Worm (Caenorhabditis elegans) whole organism, young adult: ENCODE data around the gene C27F2.4.

ENCODE experiments used
- B0336.3 ChIP-seq: fragments of 200-800 bp; sonication (Bioruptor generic); IDR thresholded peaks from 2 replicates; pipeline ENCODE4 v1.3.6; 2022; ENCODE audit warnings: missing genetic modification characterization, missing compliant biosample characterization
- F10E7.11 ChIP-seq: sonication (generic microtip); optimal IDR thresholded peaks from 2 replicates; lab custom pipeline; 2017; ENCODE audit warnings: mild to moderate bottlenecking, missing genetic modification characterization, moderate library complexity, missing compliant biosample characterization
- F22D6.2 ChIP-seq: sonication (generic microtip); optimal IDR thresholded peaks from 2 replicates; lab custom pipeline; 2016; ENCODE audit warnings: mild to moderate bottlenecking, missing genetic modification characterization, missing compliant biosample characterization
- F23B12.7 ChIP-seq: sonication (generic microtip); optimal IDR thresholded peaks from 2 replicates; lab custom pipeline; 2017; ENCODE audit warnings: missing genetic modification characterization, mild to moderate bottlenecking, missing compliant biosample characterization, antibody characterized with exemption, moderate library complexity; ENCODE audit not compliant: insufficient read depth
- F33H1.4 ChIP-seq: fragments of 200-800 bp; sonication (Bioruptor generic); IDR thresholded peaks from 2 replicates; pipeline ENCODE4 v1.3.6; 2022; ENCODE audit warnings: missing genetic modification reagents, missing genetic modification characterization, missing compliant biosample characterization
- F57A8.1 ChIP-seq: fragments of 200-800 bp; sonication (Bioruptor generic); optimal IDR thresholded peaks from 2 replicates; lab custom pipeline; 2018; ENCODE audit warnings: mild to moderate bottlenecking, missing genetic modification characterization, moderate library complexity, missing compliant biosample characterization
- F57C9.4 ChIP-seq: sonication (generic microtip); optimal IDR thresholded peaks from 2 replicates; lab custom pipeline; 2017; ENCODE audit warnings: mild to moderate bottlenecking, missing genetic modification characterization, missing compliant biosample characterization
- T26A5.8 ChIP-seq: sonication (generic microtip); optimal IDR thresholded peaks from 2 replicates; lab custom pipeline; 2016; ENCODE audit warnings: missing genetic modification characterization, missing compliant biosample characterization
- Y67H2A.10 ChIP-seq: fragments of 200-800 bp; sonication (Bioruptor generic); conservative IDR thresholded peaks from 2 replicates; pipeline ENCODE4 v1.3.6; 2022; ENCODE audit warnings: missing genetic modification reagents, missing genetic modification characterization, missing compliant biosample characterization
- Y79H2A.3 ChIP-seq: fragments of 200-800 bp; sonication (Bioruptor generic); conservative IDR thresholded peaks from 2 replicates; pipeline ENCODE4 v1.3.6; 2022; ENCODE audit warnings: missing genetic modification reagents, missing genetic modification characterization, missing compliant biosample characterization
- akir-1 ChIP-seq: fragments of 200-800 bp; sonication (Bioruptor generic); optimal IDR thresholded peaks from 2 replicates; lab custom pipeline; 2018; ENCODE audit warnings: mild to moderate bottlenecking, missing genetic modification characterization, moderate library complexity, missing compliant biosample characterization
- aptf-2 ChIP-seq: fragments of 200-800 bp; sonication (Bioruptor generic); conservative IDR thresholded peaks from 2 replicates; pipeline ENCODE4 v1.3.6; 2022; ENCODE audit warnings: missing genetic modification reagents, missing genetic modification characterization, missing compliant biosample characterization
- atf-7 ChIP-seq: sonication (generic microtip); optimal IDR thresholded peaks from 2 replicates; lab custom pipeline; 2017; ENCODE audit warnings: mild to moderate bottlenecking, missing genetic modification characterization, missing compliant biosample characterization
- attf-5 ChIP-seq: fragments of 200-800 bp; sonication (Bioruptor generic); optimal IDR thresholded peaks from 2 replicates; lab custom pipeline; 2018; ENCODE audit warnings: mild to moderate bottlenecking, missing genetic modification characterization, missing compliant biosample characterization
- bed-1 ChIP-seq: fragments of 200-800 bp; sonication (Bioruptor generic); IDR thresholded peaks from 2 replicates; pipeline ENCODE4 v1.3.6; 2022; ENCODE audit warnings: missing genetic modification reagents, missing genetic modification characterization, missing compliant biosample characterization
- cebp-2 ChIP-seq: fragments of 200-800 bp; sonication (Bioruptor generic); IDR thresholded peaks from 2 replicates; pipeline ENCODE4 v1.3.6; 2022; ENCODE audit warnings: missing genetic modification characterization, missing compliant biosample characterization
- ceh-100 ChIP-seq: fragments of 200-800 bp; sonication (Bioruptor generic); IDR thresholded peaks from 2 replicates; pipeline ENCODE4 v1.3.6; 2022; ENCODE audit warnings: missing genetic modification reagents, missing genetic modification characterization, missing compliant biosample characterization
- ceh-40 ChIP-seq: fragments of 200-800 bp; sonication (Bioruptor generic); IDR thresholded peaks from 2 replicates; pipeline ENCODE4 v1.3.6; 2022; ENCODE audit warnings: missing genetic modification characterization, missing compliant biosample characterization
- die-1 ChIP-seq: sonication (generic microtip); optimal IDR thresholded peaks from 2 replicates; lab custom pipeline; 2016; ENCODE audit warnings: missing genotype, mild to moderate bottlenecking, missing genetic modification characterization, missing compliant biosample characterization
- dox-1 ChIP-seq: fragments of 200-800 bp; sonication (Bioruptor generic); IDR thresholded peaks from 2 replicates; pipeline ENCODE4 v1.3.6; 2022; ENCODE audit warnings: missing genetic modification reagents, missing genetic modification characterization, missing compliant biosample characterization
- ekl-4 ChIP-seq: fragments of 200-800 bp; sonication (Bioruptor generic); IDR thresholded peaks from 2 replicates; pipeline ENCODE4 v1.3.6; 2022; ENCODE audit warnings: missing genetic modification reagents, missing genetic modification characterization, missing compliant biosample characterization
- him-1 ChIP-seq: sonication (generic microtip); optimal IDR thresholded peaks from 2 replicates; lab custom pipeline; 2016; ENCODE audit warnings: missing genotype, missing genetic modification reagents, missing genetic modification characterization, missing compliant biosample characterization
- hlh-12 ChIP-seq: sonication (generic microtip); optimal IDR thresholded peaks from 2 replicates; lab custom pipeline; 2016; ENCODE audit warnings: missing genetic modification characterization, missing compliant biosample characterization
- hmg-1.2 ChIP-seq: fragments of 200-800 bp; sonication (Bioruptor generic); IDR thresholded peaks from 2 replicates; pipeline ENCODE4 v1.3.6; 2022; ENCODE audit warnings: missing genetic modification reagents, missing genetic modification characterization, missing compliant biosample characterization
- hmg-20 ChIP-seq: fragments of 200-800 bp; sonication (Bioruptor generic); IDR thresholded peaks from 2 replicates; pipeline ENCODE4 v1.3.6; 2022; ENCODE audit warnings: missing genetic modification reagents, missing genetic modification characterization, missing compliant biosample characterization
- hsf-1 ChIP-seq: fragments of 200-800 bp; sonication (Bioruptor generic); IDR thresholded peaks from 2 replicates; pipeline ENCODE4 v1.3.6; 2022; ENCODE audit warnings: missing genetic modification reagents, missing genetic modification characterization, missing compliant biosample characterization
- lsl-1 ChIP-seq: fragments of 200-800 bp; sonication (Bioruptor generic); optimal IDR thresholded peaks from 2 replicates; lab custom pipeline; 2018; ENCODE audit warnings: mild to moderate bottlenecking, missing genetic modification characterization, moderate library complexity, missing compliant biosample characterization
- lsy-27 ChIP-seq: sonication (generic microtip); optimal IDR thresholded peaks from 2 replicates; lab custom pipeline; 2017; ENCODE audit warnings: missing genetic modification characterization, mild to moderate bottlenecking, missing compliant biosample characterization, antibody characterized with exemption, missing genotype, borderline replicate concordance; ENCODE audit not compliant: insufficient read depth
- madf-10 ChIP-seq: sonication (generic microtip); optimal IDR thresholded peaks from 2 replicates; lab custom pipeline; 2016; ENCODE audit warnings: mild to moderate bottlenecking, missing genetic modification characterization, missing compliant biosample characterization
- madf-6 ChIP-seq: fragments of 200-800 bp; sonication (Bioruptor generic); IDR thresholded peaks from 2 replicates; pipeline ENCODE4 v1.3.6; 2022; ENCODE audit warnings: missing genetic modification reagents, missing genetic modification characterization, missing compliant biosample characterization
- madf-8 ChIP-seq: fragments of 200-800 bp; sonication (Bioruptor generic); conservative IDR thresholded peaks from 2 replicates; pipeline ENCODE4 v1.3.6; 2022; ENCODE audit warnings: missing genetic modification reagents, missing genetic modification characterization, missing compliant biosample characterization
- mcd-1 ChIP-seq: fragments of 200-800 bp; sonication (Bioruptor generic); IDR thresholded peaks from 2 replicates; pipeline ENCODE4 v1.3.6; 2022; ENCODE audit warnings: missing genetic modification reagents, missing genetic modification characterization, missing compliant biosample characterization
- sptf-2 ChIP-seq: fragments of 200-800 bp; sonication (Bioruptor generic); optimal IDR thresholded peaks from 2 replicates; lab custom pipeline; 2018; ENCODE audit warnings: mild to moderate bottlenecking, missing genetic modification characterization, missing compliant biosample characterization
- tbx-9 ChIP-seq: sonication (generic microtip); optimal IDR thresholded peaks from 2 replicates; lab custom pipeline; 2016; ENCODE audit warnings: borderline replicate concordance, missing genetic modification characterization, inconsistent platforms, missing compliant biosample characterization
- unc-130 ChIP-seq: sonication (generic microtip); optimal IDR thresholded peaks from 2 replicates; lab custom pipeline; 2016; ENCODE audit warnings: missing genetic modification reagents, missing genetic modification characterization, missing compliant biosample characterization
- xnd-1 ChIP-seq: sonication (generic microtip); optimal IDR thresholded peaks from 2 replicates; lab custom pipeline; 2016; ENCODE audit warnings: missing genotype, missing genetic modification reagents, missing genetic modification characterization, missing compliant biosample characterization
- zim-3 ChIP-seq: sonication (generic microtip); optimal IDR thresholded peaks from 2 replicates; lab custom pipeline; 2017; ENCODE audit warnings: mild to moderate bottlenecking, missing genetic modification characterization, moderate library complexity, missing compliant biosample characterization

Gene C27F2.4

DNA sequence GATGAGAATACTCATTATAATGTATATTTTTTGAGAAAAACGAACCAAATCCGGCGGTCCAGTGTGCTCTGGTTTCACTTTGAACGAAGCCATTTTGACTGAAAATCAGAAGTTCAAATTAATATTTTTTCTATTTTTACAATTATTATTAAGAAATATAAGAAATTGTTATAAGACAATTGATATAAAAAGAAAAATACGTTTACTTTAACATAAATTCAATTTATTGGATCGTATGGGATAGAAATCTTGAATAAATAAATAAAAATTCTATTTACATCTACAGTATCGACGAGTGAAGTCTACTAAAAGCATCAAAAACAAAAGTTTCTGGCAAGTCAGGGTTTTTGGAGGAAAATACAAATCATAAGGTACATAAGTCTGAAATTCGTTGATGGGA is at the start of gene C27F2.4:
TSS of gene C27F2.4 (minus strand) at position 101 of the 400 bp plus-strand sequence.
- TF ChIP-seq aptf-2 (GFP tag; lab: Robert Waterston, UW): no peak
- no peak for TF ChIP-seq die-1 (tag; lab: Kevin White, UChicago)
- no peak for TF ChIP-seq ekl-4 (GFP tag; lab: Robert Waterston, UW)

DNA sequence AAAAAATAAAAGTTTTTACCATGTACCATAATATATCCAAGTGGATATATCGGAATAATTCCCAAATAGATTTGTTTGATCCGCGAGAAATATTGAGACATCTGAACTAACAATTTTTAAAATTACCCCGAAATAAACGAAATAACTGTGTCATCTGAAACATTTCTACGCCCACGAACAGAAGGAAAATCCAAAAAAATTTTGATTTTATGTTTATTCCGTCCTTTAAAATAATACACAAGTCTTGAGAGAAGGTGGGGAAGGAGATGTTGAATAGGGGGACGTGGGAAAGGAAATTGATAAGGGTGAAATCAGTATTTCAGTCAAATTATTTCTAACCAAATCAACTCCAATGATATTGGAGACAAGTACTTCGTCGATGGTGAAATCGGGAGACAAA is 48.6 kb upstream of the C27F2.4 start, which contains the start of gene R144.11:
TSS of gene R144.11 (minus strand) at position 101 of the 400 bp plus-strand sequence.
- TF ChIP-seq madf-6 (GFP tag; lab: Robert Waterston, UW) (0 out of 2 replicates have a peak, but pooled peaks have one; percentile 7), bed-1 (GFP tag; lab: Robert Waterston, UW) (0 out of 2 replicates have a peak, but pooled peaks have one; percentile 30), F22D6.2 (tag; lab: Kevin White, UChicago) (no peak), B0336.3 (GFP tag; lab: Robert Waterston, UW) (0 out of 2 replicates have a peak, but pooled peaks have one; percentile 11), zim-3 (no peak), attf-5 (GFP tag; lab: Kevin White, UChicago) (no peak)

DNA sequence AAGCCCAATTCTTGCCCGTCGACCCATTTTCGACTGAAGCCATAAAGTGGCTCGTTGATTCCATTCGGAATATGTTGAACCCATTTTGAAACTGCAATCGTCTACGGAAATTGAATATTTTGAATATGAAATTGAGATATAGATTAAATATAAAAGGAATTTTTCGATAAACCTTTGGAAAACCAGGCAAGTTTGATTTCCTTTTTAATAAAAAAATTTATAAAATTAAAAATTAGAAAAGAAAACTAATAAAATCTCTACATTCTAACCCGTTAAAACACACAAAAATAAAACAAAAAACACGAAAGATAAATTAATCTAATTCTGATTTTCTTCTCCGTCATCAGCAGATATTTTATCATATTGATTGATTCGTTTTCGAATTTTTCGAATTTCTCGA is 46.8 kb upstream of the C27F2.4 start, which contains the start of gene R144.12:
TSS of gene R144.12 (minus strand) at position 101 of the 400 bp plus-strand sequence.
- TF ChIP-seq unc-130 (no peak), lsy-27 (tag; lab: Kevin White, UChicago) (no peak), F57A8.1 (GFP tag; lab: Kevin White, UChicago) (no peak), madf-10 (tag; lab: Kevin White, UChicago) (no peak), hmg-20 (GFP tag; lab: Robert Waterston, UW) (no peak), madf-8 (GFP tag; lab: Robert Waterston, UW) (no peak), cebp-2 (no peak), F57C9.4 (no peak), ceh-100 (no peak)

DNA sequence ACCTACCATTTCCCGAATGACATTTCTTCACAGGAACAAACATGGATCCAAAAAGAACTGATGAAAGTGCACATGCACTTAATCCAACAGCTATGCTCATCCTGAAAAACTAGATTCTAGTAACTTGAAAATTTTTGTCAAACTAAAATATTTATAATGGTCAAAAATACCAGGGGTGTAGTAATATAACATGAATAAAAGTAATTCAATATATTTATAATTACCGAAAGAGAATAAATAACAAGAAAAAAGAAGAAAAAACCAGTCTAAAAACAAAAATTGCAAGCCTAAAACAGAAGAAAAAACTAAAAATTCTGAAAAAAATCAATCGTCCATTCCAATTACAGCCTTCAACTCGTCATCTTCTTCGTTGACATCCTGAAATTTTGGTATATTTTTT is 44.5 kb upstream of the C27F2.4 start, which contains the start of gene R144.6:
TSS of gene R144.6 (minus strand) at position 101 of the 400 bp plus-strand sequence.
- TF ChIP-seq tbx-9 (tag; lab: Kevin White, UChicago): no peak
- no peak for TF ChIP-seq hmg-1.2
- TF ChIP-seq sptf-2 (GFP tag; lab: Kevin White, UChicago): no peak
- TF ChIP-seq hlh-12: no peak
- TF ChIP-seq akir-1: no peak
- no peak for TF ChIP-seq xnd-1
- no peak for TF ChIP-seq mcd-1 (GFP tag; lab: Robert Waterston, UW)
- TF ChIP-seq T26A5.8 (tag; lab: Kevin White, UChicago): no peak
- TF ChIP-seq Y67H2A.10: no peak
- no peak for TF ChIP-seq ceh-40 (GFP tag; lab: Robert Waterston, UW)
- TF ChIP-seq dox-1 (GFP tag; lab: Robert Waterston, UW): no peak
- TF ChIP-seq hsf-1 (GFP tag; lab: Robert Waterston, UW): no peak
- no peak for TF ChIP-seq Y79H2A.3 (GFP tag; lab: Robert Waterston, UW)
- TF ChIP-seq B0336.3 (GFP tag; lab: Robert Waterston, UW): no peak
- TF ChIP-seq unc-130: no peak
- no peak for TF ChIP-seq F10E7.11 (tag; lab: Kevin White, UChicago)
- no peak for TF ChIP-seq atf-7 (tag; lab: Kevin White, UChicago)

DNA sequence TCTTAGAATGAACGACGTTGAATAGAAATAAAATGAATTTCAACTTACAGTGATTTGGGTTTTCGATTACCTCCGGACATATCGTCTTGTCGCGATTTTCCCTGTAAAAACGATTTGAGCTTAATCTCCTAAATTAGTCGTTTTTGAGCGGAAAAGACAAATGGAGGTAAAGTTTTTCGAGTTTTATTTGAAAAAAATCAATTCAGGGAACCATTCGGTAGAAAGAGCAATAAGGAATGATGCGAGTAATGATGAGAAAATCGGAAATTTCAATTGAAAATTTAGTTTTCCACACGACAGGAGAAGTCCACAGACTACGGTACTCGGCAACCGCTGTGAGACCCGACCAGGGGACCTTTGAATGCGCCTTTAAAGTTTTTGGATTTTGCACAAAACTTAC is 42.1 kb upstream of the C27F2.4 start, which contains the start of gene R144.10:
TSS of gene R144.10 (minus strand) at position 101 of the 400 bp plus-strand sequence.
- TF ChIP-seq F23B12.7 (tag; lab: Kevin White, UChicago) (no peak), him-1 (no peak), F33H1.4 (peak; percentile 50), F10E7.11 (tag; lab: Kevin White, UChicago) (no peak), lsl-1 (GFP tag; lab: Kevin White, UChicago) (peak; percentile 49)
